Fruit fly (Drosophila melanogaster) whole organism, embryonic: ENCODE results near the gene Usp14.

ENCODE experiments used
- Ada2b ChIP-seq: fragments of 200-800 bp; sonication (Bioruptor generic); IDR thresholded peaks from 2 replicates; pipeline ENCODE4 v1.3.6; 2022; ENCODE audit warnings: missing biosample characterization, missing genetic modification characterization
- Bdp1 ChIP-seq: fragments of 200-800 bp; sonication (Bioruptor generic); optimal IDR thresholded peaks from 3 replicates; lab custom pipeline; 2016; ENCODE audit warnings: missing biosample characterization, missing genetic modification characterization
- CG11560 ChIP-seq: fragments of 200-800 bp; sonication (Bioruptor generic); IDR thresholded peaks from 3 replicates; pipeline ENCODE4 v1.3.6; 2022; ENCODE audit warnings: missing biosample characterization, missing genetic modification characterization
- CG11696 ChIP-seq: fragments of 200-800 bp; sonication (Bioruptor generic); IDR thresholded peaks from 2 replicates; pipeline ENCODE4 v1.3.6; 2022; ENCODE audit warnings: missing biosample characterization, missing genetic modification characterization
- CG12299 ChIP-seq: fragments of 200-800 bp; sonication (Bioruptor generic); optimal IDR thresholded peaks from 2 replicates; lab custom pipeline; 2018; ENCODE audit warnings: missing biosample characterization, mild to moderate bottlenecking, missing genetic modification characterization
- CG1233 ChIP-seq: fragments of 200-800 bp; sonication (Bioruptor generic); optimal IDR thresholded peaks from 4 replicates; lab custom pipeline; 2018; ENCODE audit warnings: missing biosample characterization, mild to moderate bottlenecking, missing genetic modification characterization
- CG12744 ChIP-seq: fragments of 200-800 bp; sonication (Bioruptor generic); optimal IDR thresholded peaks from 2 replicates; lab custom pipeline; 2016; ENCODE audit warnings: missing biosample characterization, missing genetic modification characterization
- CG16813 ChIP-seq: fragments of 200-800 bp; sonication (Bioruptor generic); IDR thresholded peaks from 3 replicates; pipeline ENCODE4 v1.3.6; 2022; ENCODE audit warnings: missing biosample characterization, missing genetic modification characterization; ENCODE audit not compliant: partially characterized antibody
- CG18599 ChIP-seq: fragments of 200-800 bp; sonication (Bioruptor generic); optimal IDR thresholded peaks from 3 replicates; lab custom pipeline; 2017; ENCODE audit warnings: missing biosample characterization, missing genetic modification characterization, mild to moderate bottlenecking, moderate library complexity, missing genetic modification reagents
- CG2712 ChIP-seq: fragments of 200-800 bp; optimal IDR thresholded peaks from 3 replicates; lab custom pipeline; 2019; ENCODE audit warnings: missing biosample characterization, mild to moderate bottlenecking, missing genetic modification characterization, moderate library complexity
- CG31365 ChIP-seq: fragments of 200-800 bp; sonication (Bioruptor generic); optimal IDR thresholded peaks from 2 replicates; lab custom pipeline; 2018; ENCODE audit warnings: missing biosample characterization, mild to moderate bottlenecking, missing genetic modification characterization
- CG3726 ChIP-seq: fragments of 200-800 bp; sonication (Bioruptor generic); IDR thresholded peaks from 3 replicates; pipeline ENCODE4, ENCODE4 v1.3.6; 2022; ENCODE audit warnings: missing biosample characterization, missing genetic modification characterization
- CG42726 ChIP-seq: fragments of 200-800 bp; sonication (Bioruptor generic); IDR thresholded peaks from 2 replicates; pipeline ENCODE4 v1.3.6; 2022; ENCODE audit warnings: missing biosample characterization, missing genetic modification characterization; ENCODE audit not compliant: partially characterized antibody
- CG6765 ChIP-seq: fragments of 200-800 bp; sonication (Bioruptor generic); optimal IDR thresholded peaks from 3 replicates; lab custom pipeline; 2017; ENCODE audit warnings: missing biosample characterization, mild to moderate bottlenecking, missing genetic modification characterization
- CG7556 ChIP-seq: fragments of 200-800 bp; sonication (Bioruptor generic); optimal IDR thresholded peaks from 2 replicates; lab custom pipeline; 2017; ENCODE audit warnings: missing biosample characterization, mild to moderate bottlenecking, missing genetic modification characterization
- CG7963 ChIP-seq: fragments of 200-800 bp; sonication (Bioruptor generic); IDR thresholded peaks from 3 replicates; pipeline ENCODE4 v1.3.6; 2022; ENCODE audit warnings: missing biosample characterization, missing genetic modification characterization; ENCODE audit not compliant: partially characterized antibody
- CG8290 ChIP-seq, 3 experiments: fragments of 200-800 bp; sonication (Bioruptor generic); optimal IDR thresholded peaks; 2 replicates each; lab custom pipeline; 2016 to 2019; ENCODE audit warnings: missing biosample characterization in 3 of 3, missing genetic modification characterization in 3 of 3, mild to moderate bottlenecking in 2 of 3, moderate library complexity in 1 of 3
- CG9797 ChIP-seq: fragments of 200-800 bp; sonication (Bioruptor generic); optimal IDR thresholded peaks from 3 replicates; lab custom pipeline; 2018; ENCODE audit warnings: missing biosample characterization, mild to moderate bottlenecking, missing genetic modification characterization
- Camta ChIP-seq: fragments of 200-800 bp; sonication (Bioruptor generic); optimal IDR thresholded peaks from 2 replicates; lab custom pipeline; 2016; ENCODE audit warnings: missing biosample characterization, missing genetic modification characterization
- CkIIα-i1 ChIP-seq: fragments of 200-800 bp; sonication (Bioruptor generic); IDR thresholded peaks from 2 replicates; pipeline ENCODE4 v1.3.6; 2022; ENCODE audit warnings: missing biosample characterization, missing genetic modification characterization
- Fer1 ChIP-seq: fragments of 200-800 bp; sonication (Bioruptor generic); optimal IDR thresholded peaks from 2 replicates; lab custom pipeline; 2017; ENCODE audit warnings: missing biosample characterization, mild to moderate bottlenecking, missing genetic modification characterization
- Hr78 ChIP-seq, 2 experiments: fragments of 200-800 bp in 1 of 2; fragments of >200 bp in 1 of 2; sonication (Bioruptor generic) in 1 of 2; optimal IDR thresholded peaks; 2 replicates each; lab custom pipeline; 2017 to 2019; ENCODE audit warnings: missing biosample characterization in 2 of 2, missing genetic modification characterization in 2 of 2, mild to moderate bottlenecking in 1 of 2, moderate library complexity in 1 of 2
- Lim3 ChIP-seq: fragments of 200-800 bp; sonication (Bioruptor generic); IDR thresholded peaks from 2 replicates; pipeline ENCODE4 v1.3.6; 2022; ENCODE audit warnings: missing biosample characterization, missing genetic modification characterization
- Mad ChIP-seq: fragments of 200-800 bp; sonication (Bioruptor generic); optimal IDR thresholded peaks from 2 replicates; lab custom pipeline; 2016; ENCODE audit warnings: missing biosample characterization, missing genetic modification characterization
- NK7.1 ChIP-seq: fragments of 200-800 bp; sonication (Bioruptor generic); optimal IDR thresholded peaks from 3 replicates; lab custom pipeline; 2016; ENCODE audit warnings: missing biosample characterization, missing genetic modification characterization
- ap ChIP-seq: fragments of 200-800 bp; sonication (Bioruptor generic); IDR thresholded peaks from 2 replicates; pipeline ENCODE4 v1.3.6; 2022; ENCODE audit warnings: missing biosample characterization, missing genetic modification characterization
- chn ChIP-seq: fragments of 200-800 bp; sonication (Bioruptor generic); optimal IDR thresholded peaks from 2 replicates; lab custom pipeline; 2016; ENCODE audit warnings: missing biosample characterization, missing genetic modification characterization
- dimm ChIP-seq: fragments of 200-800 bp; sonication (Bioruptor generic); IDR thresholded peaks from 2 replicates; pipeline ENCODE4 v1.3.6; 2022; ENCODE audit warnings: missing biosample characterization, missing genetic modification characterization
- eyg ChIP-seq: fragments of 200-800 bp; sonication (Bioruptor generic); optimal IDR thresholded peaks from 3 replicates; lab custom pipeline; 2016; ENCODE audit warnings: missing biosample characterization, missing genetic modification characterization
- gcm ChIP-seq: fragments of 200-800 bp; sonication (Bioruptor generic); optimal IDR thresholded peaks from 2 replicates; lab custom pipeline; 2019; ENCODE audit warnings: missing biosample characterization, mild to moderate bottlenecking, missing genetic modification characterization, moderate library complexity
- gcm2 ChIP-seq: fragments of 200-800 bp; sonication (Bioruptor generic); optimal IDR thresholded peaks from 2 replicates; lab custom pipeline; 2016; ENCODE audit warnings: missing biosample characterization, missing genetic modification characterization
- hb ChIP-seq: fragments of 200-800 bp; sonication (Bioruptor generic); IDR thresholded peaks from 3 replicates; pipeline ENCODE4 v1.3.6; 2022; ENCODE audit warnings: missing biosample characterization, missing genetic modification characterization; ENCODE audit not compliant: partially characterized antibody
- ind ChIP-seq: fragments of 200-800 bp; sonication (Bioruptor generic); optimal IDR thresholded peaks from 3 replicates; lab custom pipeline; 2016; ENCODE audit warnings: missing biosample characterization, missing genetic modification characterization
- ken ChIP-seq: fragments of 200-800 bp; sonication (Bioruptor generic); IDR thresholded peaks from 3 replicates; pipeline ENCODE4 v1.3.6; 2022; ENCODE audit warnings: missing biosample characterization, missing genetic modification characterization
- lov ChIP-seq, 2 experiments: fragments of 200-800 bp in 1 of 2; fragments of >200 bp in 1 of 2; sonication (Bioruptor generic) in 1 of 2; IDR thresholded peaks in 1 of 2; optimal IDR thresholded peaks in 1 of 2; 2 replicates in 1 of 2; 3 replicates in 1 of 2; pipeline versions ENCODE4 v1.3.6 to Lab custom; 2017 to 2022; ENCODE audit warnings: missing biosample characterization in 1 of 2, missing genetic modification characterization in 1 of 2
- nerfin-1 ChIP-seq: fragments of 200-800 bp; sonication (Bioruptor generic); optimal IDR thresholded peaks from 3 replicates; lab custom pipeline; 2019; ENCODE audit warnings: missing biosample characterization, mild to moderate bottlenecking, missing genetic modification characterization, moderate library complexity
- nerfin-2 ChIP-seq: fragments of 200-800 bp; sonication (Bioruptor generic); IDR thresholded peaks from 2 replicates; pipeline ENCODE4 v1.3.6; 2022; ENCODE audit warnings: missing biosample characterization, missing genetic modification characterization; ENCODE audit not compliant: partially characterized antibody
- ro ChIP-seq: fragments of 200-800 bp; sonication (Bioruptor generic); IDR thresholded peaks from 2 replicates; pipeline ENCODE4 v1.3.6; 2022; ENCODE audit warnings: missing biosample characterization, missing genetic modification characterization
- sc ChIP-seq, 3 experiments: fragments of >200 bp in 2 of 3; fragments of 200-800 bp in 1 of 3; sonication (Bioruptor generic) in 1 of 3; optimal IDR thresholded peaks; 2 replicates in 2 of 3; 3 replicates in 1 of 3; lab custom pipeline; 2017; ENCODE audit warnings: mild to moderate bottlenecking in 1 of 3, missing biosample characterization in 1 of 3, missing genetic modification characterization in 1 of 3, missing genetic modification reagents in 1 of 3
- seq ChIP-seq: fragments of 200-800 bp; sonication (Bioruptor generic); IDR thresholded peaks from 2 replicates; pipeline ENCODE4 v1.3.6; 2022; ENCODE audit warnings: missing biosample characterization, missing genetic modification characterization
- stc ChIP-seq: fragments of 200-800 bp; sonication (Bioruptor generic); IDR thresholded peaks from 2 replicates; pipeline ENCODE4 v1.3.6; 2022; ENCODE audit warnings: missing biosample characterization, missing genetic modification characterization
- tgo ChIP-seq: fragments of 200-800 bp; sonication (Bioruptor generic); IDR thresholded peaks from 3 replicates; pipeline ENCODE4 v1.3.6; 2022; ENCODE audit warnings: missing biosample characterization, missing genetic modification characterization
- trem ChIP-seq: fragments of 200-800 bp; optimal IDR thresholded peaks from 3 replicates; lab custom pipeline; 2019; ENCODE audit warnings: missing biosample characterization, mild to moderate bottlenecking, missing genetic modification characterization, moderate library complexity
- tup ChIP-seq: fragments of 200-800 bp; sonication (Bioruptor generic); optimal IDR thresholded peaks from 2 replicates; lab custom pipeline; 2016; ENCODE audit warnings: missing biosample characterization, mild to moderate bottlenecking, missing genetic modification characterization, moderate library complexity

Usp14 gene

DNA sequence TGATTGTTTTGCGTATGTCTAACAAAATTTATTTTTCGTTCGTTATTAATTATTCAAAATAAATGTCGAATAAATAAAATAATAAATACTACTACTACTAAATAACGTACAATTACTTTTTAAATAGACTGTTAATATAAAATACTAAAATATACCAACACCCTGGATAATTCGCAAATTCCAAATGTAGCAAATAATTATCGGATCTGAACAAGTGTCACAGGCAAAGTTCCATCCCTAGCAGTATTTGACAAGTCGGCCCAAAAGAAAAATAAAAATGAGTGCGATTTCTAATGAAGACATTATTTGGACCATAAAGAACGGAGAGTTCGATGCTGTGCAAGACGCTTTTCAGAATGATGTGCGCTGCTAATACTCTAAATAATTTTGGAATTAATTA is 27.2 kb upstream of the Usp14 start, which contains the start of gene CG31715 (continued):
- peak; percentile 25 for TF ChIP-seq CG2712 (tag; lab: Kevin White, UChicago)
- no peak for TF ChIP-seq gcm
- peak; percentile 19 for TF ChIP-seq CG8290 (GFP tag; optimal IDR thresholded peaks at IDR 0.05; lab: Kevin White, UChicago)
- peak in 1 of 2 experiments; percentile 40 for TF ChIP-seq CG8290 (tag; optimal IDR thresholded peaks at IDR 0.05; lab: Kevin White, UChicago)
- no peak for TF ChIP-seq ken (GFP tag; lab: Robert Waterston, UW)
- TF ChIP-seq CG1233 (GFP tag; lab: Kevin White, UChicago), result no peak
- no peak for TF ChIP-seq CG31365
- TF ChIP-seq ro (GFP tag; lab: Robert Waterston, UW), result no peak
- no peak for TF ChIP-seq Mad (GFP tag; lab: Kevin White, UChicago)
- no peak for TF ChIP-seq tup
- TF ChIP-seq CG11560 (tag; lab: Robert Waterston, UW), result no peak
- TF ChIP-seq CG12299 (tag; lab: Kevin White, UChicago), result no peak
- TF ChIP-seq CG6765 (GFP tag; lab: Kevin White, UChicago), result no peak
- no peak for TF ChIP-seq CG11696
- TF ChIP-seq nerfin-1, result no peak
- no peak for TF ChIP-seq Fer1 (GFP tag; lab: Kevin White, UChicago)
- TF ChIP-seq nerfin-2 (GFP tag; lab: Robert Waterston, UW), result no peak
- no peak for TF ChIP-seq CG12744 (GFP tag; lab: Kevin White, UChicago)
- no peak for TF ChIP-seq chn (GFP tag; lab: Kevin White, UChicago)
- TF ChIP-seq gcm2 (GFP tag; lab: Kevin White, UChicago), result no peak
- no peak for TF ChIP-seq CG7963 (GFP tag; lab: Robert Waterston, UW)
- TF ChIP-seq stc, result no peak
- no peak for TF ChIP-seq CG7556 (GFP tag; lab: Kevin White, UChicago)
- no peak for TF ChIP-seq tgo (GFP tag; lab: Robert Waterston, UW)
- TF ChIP-seq seq, result no peak
- no peak for TF ChIP-seq hb
- TF ChIP-seq Bdp1 (GFP tag; lab: Kevin White, UChicago), result no peak
- peak; percentile 47; the same call in 1 of the 3 replicates for TF ChIP-seq CG16813 (GFP tag; lab: Robert Waterston, UW)
- TF ChIP-seq Ada2b, result no peak
- no peak for TF ChIP-seq Hr78 (GFP tag; optimal IDR thresholded peaks at IDR 0.05; lab: Kevin White, UChicago)
- no peak for TF ChIP-seq CG3726 (GFP tag; lab: Robert Waterston, UW)
- TF ChIP-seq CG42726 (GFP tag; lab: Robert Waterston, UW), result no peak
- no peak for TF ChIP-seq eyg (GFP tag; lab: Kevin White, UChicago)
- TF ChIP-seq CG18599 (GFP tag; lab: Kevin White, UChicago), result no peak
- TF ChIP-seq trem (tag; lab: Kevin White, UChicago), result no peak
- TF ChIP-seq lov (optimal IDR thresholded peaks at IDR 0.05; lab: Kevin White, UChicago), result no peak
- TF ChIP-seq lov (GFP tag; IDR thresholded peaks at IDR 0.05; lab: Robert Waterston, UW), result no peak
- TF ChIP-seq Lim3 (GFP tag; lab: Robert Waterston, UW), result no peak
- no peak for TF ChIP-seq dimm
- TF ChIP-seq NK7.1 (GFP tag; lab: Kevin White, UChicago), result no peak
- no peak for TF ChIP-seq sc (optimal IDR thresholded peaks at IDR 0.05; lab: Kevin White, UChicago)
- no peak for TF ChIP-seq sc (GFP tag; optimal IDR thresholded peaks at IDR 0.05; lab: Kevin White, UChicago)
- TF ChIP-seq CG9797 (GFP tag; lab: Kevin White, UChicago), result no peak
- no peak for TF ChIP-seq ind (GFP tag; lab: Kevin White, UChicago)
- TF ChIP-seq CkIIα-i1 (GFP tag; lab: Robert Waterston, UW), result no peak
- no peak for TF ChIP-seq ap (GFP tag; lab: Robert Waterston, UW)
- no peak for TF ChIP-seq Camta (GFP tag; lab: Kevin White, UChicago)
- TF ChIP-seq, all 482 proteins: peak for 85
